Worm (Caenorhabditis elegans) whole organism, L3 larva: ENCODE data around the gene unc-79.
A peak's percentile ranks its signal among the peaks of the same experiment; 100 is the strongest.

Experiments
- ama-1 ChIP-seq: fragments of 150-350 bp; optimal IDR thresholded peaks from 2 replicates; lab custom pipeline; 2018
- ceh-28 ChIP-seq: fragments of 150-350 bp; optimal IDR thresholded peaks from 2 replicates; lab custom pipeline; 2014; ENCODE audit warnings: missing biosample characterization, missing genetic modification reagents, missing genetic modification characterization
- fkh-10 ChIP-seq: sonication (generic microtip); optimal IDR thresholded peaks from 2 replicates; lab custom pipeline; 2017; ENCODE audit warnings: missing biosample characterization, missing genetic modification reagents, missing genetic modification characterization
- fkh-2 ChIP-seq: fragments of 150-350 bp; optimal IDR thresholded peaks from 2 replicates; lab custom pipeline; 2014; ENCODE audit warnings: missing biosample characterization, missing genetic modification reagents, missing genetic modification characterization
- nfya-1 ChIP-seq: sonication (generic microtip); optimal IDR thresholded peaks from 2 replicates; lab custom pipeline; 2017; ENCODE audit warnings: missing genetic modification characterization, mild to moderate bottlenecking, missing compliant biosample characterization, antibody characterized with exemption, moderate library complexity; ENCODE audit not compliant: insufficient read depth
- nhr-237 ChIP-seq: fragments of 150-350 bp; optimal IDR thresholded peaks from 2 replicates; lab custom pipeline; 2014; ENCODE audit warnings: missing biosample characterization, missing genetic modification characterization
- nhr-28 ChIP-seq: fragments of 150-350 bp; optimal IDR thresholded peaks from 2 replicates; lab custom pipeline; 2014; ENCODE audit warnings: missing biosample characterization, missing genetic modification characterization
- pqm-1 ChIP-seq: fragments of 150-350 bp; optimal IDR thresholded peaks from 2 replicates; lab custom pipeline; 2017; ENCODE audit warnings: missing biosample characterization, missing genetic modification characterization, inconsistent platforms
- sea-2 ChIP-seq: fragments of 150-350 bp; sonication (generic microtip); optimal IDR thresholded peaks from 4 replicates; lab custom pipeline; 2014; ENCODE audit warnings: missing biosample characterization, missing genetic modification reagents, missing genetic modification characterization
- unc-62 ChIP-seq: fragments of 150-350 bp; sonication (generic microtip); optimal IDR thresholded peaks from 4 replicates; lab custom pipeline; 2014; ENCODE audit warnings: missing biosample characterization, missing genetic modification reagents, missing genetic modification characterization

DNA sequence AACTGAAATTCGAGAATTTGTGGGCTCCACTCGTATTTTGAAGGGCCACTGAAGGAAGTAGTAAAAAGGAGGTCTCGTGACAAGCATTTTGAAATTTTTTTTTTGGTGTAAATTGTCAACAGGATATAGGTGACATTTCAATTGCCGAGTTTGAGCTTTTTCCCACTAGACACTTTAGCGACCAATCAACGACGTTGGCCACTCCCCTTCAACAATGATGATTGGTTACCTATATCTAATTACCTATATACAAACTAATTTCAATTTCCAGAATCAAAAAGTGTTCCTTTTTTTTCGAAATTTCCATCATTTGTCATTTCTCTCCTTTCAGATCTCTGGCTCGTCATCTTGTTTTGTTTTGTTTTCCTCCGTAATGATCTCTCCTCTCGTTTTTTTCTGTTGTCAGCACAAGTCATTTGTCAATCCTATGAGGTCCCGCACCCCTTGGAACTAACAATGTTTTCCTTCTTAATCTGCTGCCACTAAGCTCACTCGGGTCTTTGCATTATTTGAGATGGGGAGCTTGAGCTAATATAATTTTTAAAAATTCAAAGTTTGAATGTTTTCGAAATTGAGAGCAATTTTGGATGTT is 41.6 kb downstream of the unc-79 start:
- TF ChIP-seq nhr-237 (tag; lab: Kevin White, UChicago) (no peak), nhr-28 (tag; lab: Kevin White, UChicago) (no peak), ama-1 (lab: Kevin White, UChicago) (no peak), sea-2 (GFP tag; lab: Kevin White, UChicago) (no peak), ceh-28 (tag; lab: Kevin White, UChicago) (no peak), fkh-2 (no peak), fkh-10 (no peak), unc-62 (no peak), pqm-1 (no peak), nfya-1 (tag; lab: Kevin White, UChicago) (peak; percentile 57)
